Fruit fly (Drosophila melanogaster): ENCODE results near the gene Gapdh2.

The Gapdh2 gene

dm6 chrX:15844139-15844538 is 23.8 kb upstream of the Gapdh2 start, which contains the start of the genes ArgRS and CG8578 (continued):
- TF ChIP-seq nerfin-2 (GFP tag; IDR thresholded peaks at IDR 0.05; ENCODE audit: partially characterized antibody): peak; percentile 81
- peak; percentile 71 for TF ChIP-seq CG1233 (GFP tag; optimal IDR thresholded peaks at IDR 0.05)
- no peak for TF ChIP-seq abd-A (tag; optimal IDR thresholded peaks at IDR 0.05)
- no peak for TF ChIP-seq so (GFP tag; IDR thresholded peaks at IDR 0.05)
- TF ChIP-seq CG10979 (tag; optimal IDR thresholded peaks at IDR 0.05): peak; percentile 21
- peak; percentile 80 for TF ChIP-seq Dad (GFP tag; optimal IDR thresholded peaks at IDR 0.05)
- no peak for TF ChIP-seq CG10274 (GFP tag; optimal IDR thresholded peaks at IDR 0.05)
- TF ChIP-seq Fer2 (tag; optimal IDR thresholded peaks at IDR 0.05): no peak
- peak; percentile 10 for TF ChIP-seq D19B (GFP tag; optimal IDR thresholded peaks at IDR 0.05)
- no peak for TF ChIP-seq CG1647 (GFP tag; optimal IDR thresholded peaks at IDR 0.05)
- TF ChIP-seq slbo (GFP tag; IDR thresholded peaks at IDR 0.05): peak; percentile 72
- peak; percentile 24 for TF ChIP-seq Hr3 (GFP tag; optimal IDR thresholded peaks at IDR 0.05)
- no peak for TF ChIP-seq CG1602 (GFP tag; optimal IDR thresholded peaks at IDR 0.05)
- no peak for TF ChIP-seq bigmax (GFP tag; optimal IDR thresholded peaks at IDR 0.05)
- TF ChIP-seq trh (GFP tag; optimal IDR thresholded peaks at IDR 0.05): no peak
- TF ChIP-seq cad (GFP tag; optimal IDR thresholded peaks at IDR 0.05): no peak
- TF ChIP-seq Camta (GFP tag; optimal IDR thresholded peaks at IDR 0.05): peak; percentile 85
- no peak for TF ChIP-seq CG5180 (GFP tag; optimal IDR thresholded peaks at IDR 0.05)
- TF ChIP-seq CG30431 (GFP tag; optimal IDR thresholded peaks at IDR 0.05): no peak
- no peak for TF ChIP-seq CG18011 (GFP tag; optimal IDR thresholded peaks at IDR 0.05)
- no peak for TF ChIP-seq TFAM (GFP tag; optimal IDR thresholded peaks at IDR 0.05)
- no peak for TF ChIP-seq ems (GFP tag; optimal IDR thresholded peaks at IDR 0.05)
- TF ChIP-seq vnd (GFP tag; IDR thresholded peaks at IDR 0.05; ENCODE audit: partially characterized antibody): peak; percentile 89
- TF ChIP-seq CG11456 (GFP tag; IDR thresholded peaks at IDR 0.05): no peak
- peak; percentile 74 for TF ChIP-seq CG17829 (tag; optimal IDR thresholded peaks at IDR 0.05)
- TF ChIP-seq aop (GFP tag; IDR thresholded peaks at IDR 0.05): no peak
- TF ChIP-seq HLH54F (GFP tag; optimal IDR thresholded peaks at IDR 0.05): peak; percentile 57
- TF ChIP-seq CG31441 (GFP tag; IDR thresholded peaks at IDR 0.05): peak; percentile 80
- no peak for TF ChIP-seq da (GFP tag; optimal IDR thresholded peaks at IDR 0.05)
- peak; percentile 43; the same call in 1 of the 2 replicates for TF ChIP-seq ara (GFP tag; IDR thresholded peaks at IDR 0.05)
- no peak for TF ChIP-seq fd102C (GFP tag; optimal IDR thresholded peaks at IDR 0.05)
- TF ChIP-seq shn (GFP tag; optimal IDR thresholded peaks at IDR 0.05): peak; percentile 45
- peak; percentile 57 for TF ChIP-seq p53 (GFP tag; optimal IDR thresholded peaks at IDR 0.05)
- no peak for TF ChIP-seq ham (GFP tag; IDR thresholded peaks at IDR 0.05)
- TF ChIP-seq CG17912 (GFP tag; optimal IDR thresholded peaks at IDR 0.05): no peak
- peak; percentile 91 for TF ChIP-seq mam (GFP tag; optimal IDR thresholded peaks at IDR 0.05)
- peak; percentile 19 for TF ChIP-seq az2 (GFP tag; optimal IDR thresholded peaks at IDR 0.05)
- no peak for TF ChIP-seq Fer1 (GFP tag; optimal IDR thresholded peaks at IDR 0.05)
- TF ChIP-seq CG1832 (GFP tag; optimal IDR thresholded peaks at IDR 0.05): no peak
- TF ChIP-seq sd (tag; optimal IDR thresholded peaks at IDR 0.05): no peak
- TF ChIP-seq Lhr (GFP tag; optimal IDR thresholded peaks at IDR 0.05): peak; percentile 30
- no peak for TF ChIP-seq CG10565 (GFP tag; optimal IDR thresholded peaks at IDR 0.05)
- TF ChIP-seq ato (GFP tag; IDR thresholded peaks at IDR 0.05; ENCODE audit: partially characterized antibody): no peak
- peak; percentile 29 for TF ChIP-seq CG12942 (GFP tag; optimal IDR thresholded peaks at IDR 0.05)
- peak; percentile 40; the same call in 1 of the 3 replicates for TF ChIP-seq croc (GFP tag; conservative IDR thresholded peaks at IDR 0.05)
- TF ChIP-seq trem (tag; optimal IDR thresholded peaks at IDR 0.05): peak; percentile 40
- no peak for TF ChIP-seq repo (GFP tag; optimal IDR thresholded peaks at IDR 0.05)
- no peak for TF ChIP-seq NC2α (GFP tag; optimal IDR thresholded peaks at IDR 0.05)
- peak; percentile 88 for TF ChIP-seq Scr (GFP tag; IDR thresholded peaks at IDR 0.05; ENCODE audit: partially characterized antibody)
- TF ChIP-seq sr (GFP tag; IDR thresholded peaks at IDR 0.05): no peak
- peak; percentile 83 for TF ChIP-seq dm (GFP tag; optimal IDR thresholded peaks at IDR 0.05)
- TF ChIP-seq Lim3 (GFP tag; IDR thresholded peaks at IDR 0.05): no peak
